Worm (Caenorhabditis elegans): ENCODE results near the gene F16G10.2.

DNA sequence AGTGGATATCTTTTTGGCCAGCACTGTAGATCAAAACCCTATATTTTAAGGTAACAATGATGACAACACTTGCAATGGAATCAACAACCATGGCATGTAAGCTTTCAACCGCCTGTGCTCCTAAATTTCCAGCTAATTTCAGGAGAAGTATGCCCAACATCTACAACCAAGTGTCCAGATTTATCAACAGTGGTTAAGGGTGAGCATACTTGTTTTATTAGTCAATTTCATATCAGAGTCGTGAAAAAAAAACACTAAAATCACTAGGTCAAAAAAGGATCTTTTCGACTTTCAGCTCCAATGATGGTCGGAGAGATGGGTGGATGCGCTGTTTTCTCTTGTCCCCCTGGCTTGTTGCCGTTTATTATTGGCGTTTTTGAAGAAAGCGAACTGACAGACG, 28.9 kb downstream of the F16G10.2 start, which contains the start of gene F16G10.1:
- TF ChIP-seq snpc-4 (tag; optimal IDR thresholded peaks at IDR 0.05), result no peak
- no peak for TF ChIP-seq ztf-11 (tag; optimal IDR thresholded peaks at IDR 0.05)
- TF ChIP-seq elt-3 (tag; optimal IDR thresholded peaks at IDR 0.05), result no peak

Measured in whole organism, mixed stage, embryonic.